Fruit fly (Drosophila melanogaster) whole organism, wandering third instar larva: ENCODE data around the gene Usp10.

Source experiments
- CG32264 ChIP-seq: fragments of 200-800 bp; sonication (Bioruptor generic); optimal IDR thresholded peaks from 2 replicates; lab custom pipeline; 2016; ENCODE audit warnings: missing biosample characterization, missing genetic modification characterization
- Dif ChIP-seq: fragments of 200-275, 200-300 bp; sonication (Bioruptor generic); optimal IDR thresholded peaks from 2 replicates; lab custom pipeline; 2018; ENCODE audit warnings: missing biosample characterization, missing genetic modification characterization; ENCODE audit not compliant: partially characterized antibody
- HLH106 ChIP-seq: fragments of 200-800 bp; optimal IDR thresholded peaks from 3 replicates; lab custom pipeline; 2019; ENCODE audit warnings: missing biosample characterization, mild to moderate bottlenecking, missing genetic modification characterization, moderate library complexity
- Hnf4 ChIP-seq: fragments of 200-800 bp; sonication (Bioruptor generic); optimal IDR thresholded peaks from 2 replicates; lab custom pipeline; 2016; ENCODE audit warnings: missing biosample characterization, mild to moderate bottlenecking, missing genetic modification characterization
- Hr78 ChIP-seq: fragments of >200 bp; optimal IDR thresholded peaks from 2 replicates; lab custom pipeline; 2017; ENCODE audit warnings: missing biosample characterization, missing genetic modification characterization
- Jra ChIP-seq: sonication (Bioruptor generic); optimal IDR thresholded peaks from 2 replicates; lab custom pipeline; 2016; ENCODE audit warnings: missing biosample characterization, missing genetic modification characterization
- OdsH ChIP-seq: fragments of 200-800 bp; sonication (Bioruptor generic); optimal IDR thresholded peaks from 2 replicates; lab custom pipeline; 2016; ENCODE audit warnings: missing biosample characterization, mild to moderate bottlenecking, missing genetic modification characterization
- Rel ChIP-seq, 2 experiments: fragments of 200-800 bp; sonication (Bioruptor generic) in 1 of 2; optimal IDR thresholded peaks; 2 replicates in 1 of 2; 3 replicates in 1 of 2; lab custom pipeline; 2016 to 2019; ENCODE audit warnings: mild to moderate bottlenecking in 2 of 2, missing biosample characterization in 2 of 2, missing genetic modification characterization in 2 of 2, moderate library complexity in 1 of 2
- Sp1 ChIP-seq: fragments of 200-800 bp; sonication (Bioruptor generic); optimal IDR thresholded peaks from 3 replicates; lab custom pipeline; 2019; ENCODE audit warnings: missing biosample characterization, mild to moderate bottlenecking, missing genetic modification characterization, moderate library complexity
- br ChIP-seq: fragments of 200-800 bp; sonication (Bioruptor generic); optimal IDR thresholded peaks from 2 replicates; lab custom pipeline; 2016; ENCODE audit warnings: missing biosample characterization, missing genetic modification characterization
- brk ChIP-seq: fragments of 200-800 bp; sonication (Bioruptor generic); optimal IDR thresholded peaks from 2 replicates; lab custom pipeline; 2016; ENCODE audit warnings: missing biosample characterization, mild to moderate bottlenecking, missing genetic modification characterization
- dl ChIP-seq, 2 experiments: fragments of 175-275, 200-275 bp in 1 of 2; fragments of 200-275 bp in 1 of 2; sonication (Bioruptor generic); optimal IDR thresholded peaks; lab custom pipeline; 2018; ENCODE audit warnings: mild to moderate bottlenecking in 2 of 2, missing biosample characterization in 2 of 2, missing genetic modification characterization in 2 of 2, moderate library complexity in 2 of 2; ENCODE audit not compliant: partially characterized antibody in 2 of 2, insufficient read depth in 1 of 2
- dmrt93B ChIP-seq: fragments of 200-800 bp; sonication (Bioruptor generic); optimal IDR thresholded peaks from 2 replicates; lab custom pipeline; 2018; ENCODE audit warnings: missing biosample characterization, mild to moderate bottlenecking, missing genetic modification characterization
- dsf ChIP-seq: sonication (Bioruptor generic); optimal IDR thresholded peaks from 2 replicates; lab custom pipeline; 2016; ENCODE audit warnings: missing biosample characterization, missing genetic modification characterization, borderline replicate concordance
- ey ChIP-seq: fragments of 200-800 bp; sonication (Bioruptor generic); optimal IDR thresholded peaks from 2 replicates; lab custom pipeline; 2016; ENCODE audit warnings: missing biosample characterization, missing genetic modification characterization
- foxo ChIP-seq, 2 experiments: fragments of 200-800 bp; sonication (Bioruptor generic); optimal IDR thresholded peaks; 2 replicates in 1 of 2; 3 replicates in 1 of 2; lab custom pipeline; 2016 to 2017; ENCODE audit warnings: missing biosample characterization in 2 of 2, missing genetic modification characterization in 2 of 2
- fru ChIP-seq: fragments of 200-800 bp; sonication (Bioruptor generic); optimal IDR thresholded peaks from 3 replicates; lab custom pipeline; 2016; ENCODE audit warnings: missing biosample characterization, mild to moderate bottlenecking, missing genetic modification characterization
- h ChIP-seq: fragments of 200-800 bp; sonication (Bioruptor generic); optimal IDR thresholded peaks from 3 replicates; lab custom pipeline; 2016; ENCODE audit warnings: missing biosample characterization, mild to moderate bottlenecking, missing genetic modification characterization
- jim ChIP-seq: fragments of 175-275, 200-325 bp; sonication (Bioruptor generic); optimal IDR thresholded peaks from 2 replicates; lab custom pipeline; 2016; ENCODE audit warnings: missing biosample characterization, mild to moderate bottlenecking, missing genetic modification characterization
- pan ChIP-seq: fragments of >200 bp; optimal IDR thresholded peaks from 2 replicates; lab custom pipeline; 2017
- psq ChIP-seq: fragments of 200-800 bp; sonication (Bioruptor generic); optimal IDR thresholded peaks from 3 replicates; lab custom pipeline; 2017; ENCODE audit warnings: missing biosample characterization, mild to moderate bottlenecking, missing genetic modification characterization, moderate library complexity
- rgr ChIP-seq: fragments of 200-800 bp; sonication (Bioruptor generic); optimal IDR thresholded peaks from 3 replicates; lab custom pipeline; 2016; ENCODE audit warnings: missing biosample characterization, mild to moderate bottlenecking, missing genetic modification characterization
- sage ChIP-seq: fragments of 200-800 bp; sonication (Bioruptor generic); optimal IDR thresholded peaks from 2 replicates; lab custom pipeline; 2016; ENCODE audit warnings: missing biosample characterization, mild to moderate bottlenecking, missing genetic modification characterization
- tai ChIP-seq: sonication (Bioruptor generic); optimal IDR thresholded peaks from 2 replicates; lab custom pipeline; 2016; ENCODE audit warnings: missing biosample characterization, missing genetic modification characterization
- usp ChIP-seq: fragments of >200 bp; optimal IDR thresholded peaks from 2 replicates; lab custom pipeline; 2017; ENCODE audit warnings: missing biosample characterization, missing genetic modification characterization
- woc ChIP-seq: sonication (Bioruptor generic); optimal IDR thresholded peaks from 2 replicates; lab custom pipeline; 2016; ENCODE audit warnings: missing biosample characterization, mild to moderate bottlenecking, missing genetic modification characterization

The Usp10 gene

DNA sequence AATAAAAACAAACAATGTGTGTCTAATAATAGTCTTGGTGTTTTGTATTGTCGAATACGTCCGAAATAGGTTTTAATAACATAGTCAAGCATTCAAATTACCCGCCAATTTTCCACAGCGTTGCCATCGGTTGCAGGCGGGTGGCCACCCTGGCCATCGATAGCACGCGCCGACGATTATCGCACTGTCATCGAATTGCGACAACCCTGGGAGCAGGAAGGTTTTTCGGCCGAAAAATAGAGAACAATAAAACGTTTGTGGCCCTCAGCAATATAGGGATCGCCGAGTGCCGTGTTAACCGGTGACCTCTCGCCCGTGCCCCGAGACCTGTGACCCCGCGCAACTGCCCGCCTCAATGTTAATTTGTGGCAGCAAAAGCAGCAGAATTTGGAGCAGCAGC, at the start of gene Usp10:
Gene Usp10, plus strand, starts transcription at position 187 of the 400 bp plus-strand sequence.
- TF ChIP-seq Rel (GFP tag; optimal IDR thresholded peaks at IDR 0.05; lab: Kevin White, UChicago): no peak
- peak; percentile 68 for TF ChIP-seq Rel (tag; optimal IDR thresholded peaks at IDR 0.05; lab: Kevin White, UChicago)
- no peak for TF ChIP-seq fru (GFP tag; lab: Kevin White, UChicago)
- no peak for TF ChIP-seq woc (GFP tag; lab: Kevin White, UChicago)

DNA sequence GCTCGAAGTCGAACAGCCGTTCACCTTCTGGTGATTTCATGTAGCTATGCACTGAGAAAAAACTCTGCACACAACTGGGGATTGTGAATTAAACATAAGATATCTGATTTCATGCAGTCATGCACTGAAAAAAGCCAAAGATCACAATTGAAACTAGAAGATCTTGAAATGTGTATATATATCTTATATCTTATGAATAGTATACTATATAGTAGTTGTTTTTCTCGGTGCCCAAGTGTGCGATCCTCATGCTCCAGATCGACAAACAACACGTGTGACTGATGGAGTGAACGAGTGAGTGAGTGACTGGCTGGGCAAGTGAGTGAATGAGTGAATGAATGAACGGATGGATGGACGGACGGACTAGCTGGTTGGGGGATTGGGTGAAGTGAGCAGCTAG, 49.7 kb upstream of the Usp10 start:
- TF ChIP-seq fru (GFP tag; lab: Kevin White, UChicago): peak; percentile 44
- TF ChIP-seq HLH106 (tag; lab: Kevin White, UChicago): peak; percentile 55
- TF ChIP-seq foxo (GFP tag; optimal IDR thresholded peaks at IDR 0.05; lab: Kevin White, UChicago): peak in 1 of 2 experiments; percentile 41
- peak; percentile 27 for TF ChIP-seq OdsH (GFP tag; lab: Kevin White, UChicago)
- peak; percentile 55 for TF ChIP-seq h
- TF ChIP-seq Hnf4 (GFP tag; lab: Kevin White, UChicago): peak; percentile 26
- TF ChIP-seq rgr (GFP tag; lab: Kevin White, UChicago): peak; percentile 42
- TF ChIP-seq br (GFP tag; lab: Kevin White, UChicago): peak; percentile 32
- peak; percentile 15 for TF ChIP-seq Sp1 (GFP tag; lab: Kevin White, UChicago)
- peak; percentile 21 for TF ChIP-seq sage (GFP tag; lab: Kevin White, UChicago)
- TF ChIP-seq ey: peak; percentile 28
- TF ChIP-seq Hr78 (GFP tag; lab: Kevin White, UChicago): no peak
- TF ChIP-seq tai: no peak
- TF ChIP-seq dl (GFP tag; optimal IDR thresholded peaks at IDR 0.05; lab: Kevin White, UChicago; ENCODE audit: insufficient read depth in 1 of 2, partially characterized antibody in 2 of 2): no peak
- peak; percentile 16 for TF ChIP-seq psq (GFP tag; lab: Kevin White, UChicago)
- TF ChIP-seq dmrt93B: peak; percentile 40

DNA sequence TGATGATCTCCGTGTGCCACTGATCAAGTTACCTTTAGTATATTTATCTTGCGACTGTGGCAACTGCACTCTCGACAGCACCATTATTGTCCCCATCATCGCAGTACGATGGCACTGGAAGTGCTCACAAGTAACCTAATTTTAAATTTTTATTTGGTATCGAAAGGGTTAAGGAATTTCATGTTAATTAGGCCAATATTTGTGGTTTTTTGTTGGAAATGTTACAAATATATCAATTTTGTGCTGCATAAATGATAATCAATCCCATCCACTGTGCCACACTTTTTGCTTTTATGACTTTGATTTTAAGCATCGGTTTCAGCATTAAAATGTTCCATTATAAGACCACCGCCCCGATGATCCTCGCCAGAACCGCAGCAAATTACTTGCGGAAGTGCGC, 49.1 kb upstream of the Usp10 start:
- peak; percentile 26 for TF ChIP-seq psq (GFP tag; lab: Kevin White, UChicago)
- TF ChIP-seq HLH106 (tag; lab: Kevin White, UChicago): peak; percentile 69
- peak; percentile 60 for TF ChIP-seq rgr (GFP tag; lab: Kevin White, UChicago)
- no peak for TF ChIP-seq Dif
- peak; percentile 64 for TF ChIP-seq br (GFP tag; lab: Kevin White, UChicago)
- TF ChIP-seq pan: no peak
- TF ChIP-seq tai: no peak
- no peak for TF ChIP-seq dl (GFP tag; optimal IDR thresholded peaks at IDR 0.05; lab: Kevin White, UChicago; ENCODE audit: insufficient read depth in 1 of 2, partially characterized antibody in 2 of 2)
- peak; percentile 32 for TF ChIP-seq dmrt93B
- TF ChIP-seq Sp1 (GFP tag; lab: Kevin White, UChicago): peak; percentile 60
- TF ChIP-seq Hnf4 (GFP tag; lab: Kevin White, UChicago): peak; percentile 58
- peak; percentile 72 for TF ChIP-seq ey
- TF ChIP-seq fru (GFP tag; lab: Kevin White, UChicago): peak; percentile 72
- TF ChIP-seq foxo (GFP tag; optimal IDR thresholded peaks at IDR 0.05; lab: Kevin White, UChicago): peak in 1 of 2 experiments; percentile 56
- TF ChIP-seq h: peak; percentile 55
- no peak for TF ChIP-seq jim (GFP tag; lab: Kevin White, UChicago)
- no peak for TF ChIP-seq usp (GFP tag; lab: Kevin White, UChicago)
- no peak for TF ChIP-seq Jra (GFP tag; lab: Kevin White, UChicago)
- TF ChIP-seq Rel (GFP tag; optimal IDR thresholded peaks at IDR 0.05; lab: Kevin White, UChicago): no peak
- TF ChIP-seq Rel (tag; optimal IDR thresholded peaks at IDR 0.05; lab: Kevin White, UChicago): peak; percentile 4
- TF ChIP-seq woc (GFP tag; lab: Kevin White, UChicago): peak; percentile 20
- TF ChIP-seq OdsH (GFP tag; lab: Kevin White, UChicago): peak; percentile 41
- no peak for TF ChIP-seq CG32264 (GFP tag; lab: Kevin White, UChicago)
- TF ChIP-seq brk (GFP tag; lab: Kevin White, UChicago): no peak

DNA sequence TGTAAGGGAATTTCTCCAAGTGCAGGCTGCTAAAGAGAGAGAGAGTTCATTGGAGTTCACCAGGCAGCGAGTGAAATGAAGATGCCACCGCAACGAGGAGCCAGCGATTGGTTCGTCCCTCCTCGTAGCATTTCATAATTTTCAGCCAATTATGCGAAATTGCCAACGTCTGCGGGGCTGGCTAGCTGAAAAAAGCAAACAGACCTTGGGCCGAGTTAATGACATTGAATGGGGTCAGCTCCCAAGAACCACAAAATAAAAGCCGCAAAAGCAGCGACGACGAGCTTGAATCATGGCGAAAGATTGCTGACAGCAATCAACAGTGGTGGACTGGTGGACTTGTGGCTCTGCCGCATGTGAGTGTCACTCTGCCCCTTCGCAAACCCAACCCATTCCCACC, 48.1 kb upstream of the Usp10 start:
- TF ChIP-seq usp (GFP tag; lab: Kevin White, UChicago) (no peak), Jra (GFP tag; lab: Kevin White, UChicago) (no peak), ey (peak; percentile 2)

DNA sequence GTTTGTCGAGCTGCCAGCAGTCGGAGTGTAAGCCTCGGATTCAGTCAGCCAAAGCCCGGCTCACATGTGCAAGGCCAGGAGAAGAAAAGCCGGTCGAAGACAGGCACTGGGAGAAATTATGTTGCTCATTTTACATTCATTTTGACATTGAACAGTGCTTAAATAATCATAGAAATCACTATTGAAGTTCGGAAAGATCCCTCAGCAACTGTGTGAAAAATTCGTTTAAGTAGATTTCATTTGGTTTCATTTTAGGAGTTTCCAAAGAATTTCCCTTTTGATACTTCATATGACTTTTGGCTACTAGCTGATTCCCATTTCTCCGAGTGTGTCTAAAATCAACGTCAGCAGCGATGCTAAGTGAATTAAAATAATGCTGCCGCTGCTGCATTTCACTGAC, 47.3 kb upstream of the Usp10 start:
- TF ChIP-seq Rel (GFP tag; optimal IDR thresholded peaks at IDR 0.05; lab: Kevin White, UChicago) (no peak), Rel (tag; optimal IDR thresholded peaks at IDR 0.05; lab: Kevin White, UChicago) (peak; percentile 1), dmrt93B (peak; percentile 3), CG32264 (GFP tag; lab: Kevin White, UChicago) (no peak), woc (GFP tag; lab: Kevin White, UChicago) (peak; percentile 33), HLH106 (tag; lab: Kevin White, UChicago) (peak; percentile 62), Hnf4 (GFP tag; lab: Kevin White, UChicago) (no peak), sage (GFP tag; lab: Kevin White, UChicago) (no peak), OdsH (GFP tag; lab: Kevin White, UChicago) (peak; percentile 48), foxo (GFP tag; optimal IDR thresholded peaks at IDR 0.05; lab: Kevin White, UChicago) (peak in 1 of 2 experiments; percentile 39), rgr (GFP tag; lab: Kevin White, UChicago) (peak; percentile 39), h (peak; percentile 60), Sp1 (GFP tag; lab: Kevin White, UChicago) (peak; percentile 68), fru (GFP tag; lab: Kevin White, UChicago) (peak; percentile 28), ey (peak; percentile 71), br (GFP tag; lab: Kevin White, UChicago) (peak; percentile 54), dsf (GFP tag; lab: Kevin White, UChicago) (no peak), psq (GFP tag; lab: Kevin White, UChicago) (peak; percentile 22)
